Fruit fly (Drosophila melanogaster) whole organism: Measurements from ENCODE around the gene Ttc26.

Experiments used
- Dll ChIP-seq: fragments of >200 bp; optimal IDR thresholded peaks from 2 replicates; lab custom pipeline; 2017
- pan ChIP-seq: fragments of >200 bp; optimal IDR thresholded peaks from 2 replicates; lab custom pipeline; 2017
- usp ChIP-seq: fragments of >200 bp; optimal IDR thresholded peaks from 2 replicates; lab custom pipeline; 2017; ENCODE audit warnings: missing biosample characterization, missing genetic modification characterization, mixed read lengths

dm6 chr3R:15806341-15806740 lies 32.1 kb downstream of the Ttc26 start:
- TF ChIP-seq pan (lab: Kevin White, UChicago) (no peak), usp (GFP tag; lab: Kevin White, UChicago) (no peak), Dll (no peak)
